Worm (Caenorhabditis elegans) whole organism, midembryonic: Measurements from ENCODE around the gene srd-17.
"Not testable (repeated sequence)": the region's sequence is repeated elsewhere in the genome, so short reads cannot be mapped to it uniquely, and the experiment has no call there.

Experiments
- T22C8.4 ChIP-seq: fragments of 200-800 bp; sonication (Bioruptor generic); IDR thresholded peaks from 2 replicates; pipeline ENCODE4 v1.3.6; 2022; ENCODE audit warnings: missing genetic modification characterization, missing compliant biosample characterization
- cog-1 ChIP-seq: sonication (generic microtip); optimal IDR thresholded peaks from 2 replicates; lab custom pipeline; 2016; ENCODE audit warnings: missing genetic modification characterization, missing compliant biosample characterization
- flt-1 ChIP-seq: fragments of 200-800 bp; sonication (Bioruptor generic); IDR thresholded peaks from 2 replicates; pipeline ENCODE4 v1.3.6; 2022; ENCODE audit warnings: missing genetic modification characterization, missing compliant biosample characterization
- klf-2 ChIP-seq: fragments of 200-800 bp; sonication (Bioruptor generic); conservative IDR thresholded peaks from 2 replicates; pipeline ENCODE4 v1.3.6; 2022; ENCODE audit warnings: missing genetic modification reagents, missing genetic modification characterization, missing compliant biosample characterization
- med-1 ChIP-seq: sonication (generic microtip); optimal IDR thresholded peaks from 2 replicates; lab custom pipeline; 2017; ENCODE audit warnings: missing genetic modification characterization, mild to moderate bottlenecking, missing compliant biosample characterization, antibody characterized with exemption, missing genetic modification reagents; ENCODE audit not compliant: insufficient read depth
- ref-1 ChIP-seq: fragments of 200-800 bp; sonication (Bioruptor generic); conservative IDR thresholded peaks from 2 replicates; pipeline ENCODE4 v1.3.6; 2022; ENCODE audit warnings: missing genetic modification reagents, missing genetic modification characterization, missing compliant biosample characterization
- tab-1 ChIP-seq: fragments of 200-800 bp; sonication (Bioruptor generic); IDR thresholded peaks from 2 replicates; pipeline ENCODE4 v1.3.6; 2022; ENCODE audit warnings: missing genetic modification characterization, missing compliant biosample characterization
- ztf-23 ChIP-seq: fragments of 200-800 bp; sonication (Bioruptor generic); IDR thresholded peaks from 2 replicates; pipeline ENCODE4 v1.3.6; 2022; ENCODE audit warnings: missing genetic modification reagents, missing genetic modification characterization, missing compliant biosample characterization
- ztf-29 ChIP-seq: fragments of 200-800 bp; sonication (Bioruptor generic); IDR thresholded peaks from 2 replicates; pipeline ENCODE4 v1.3.6; 2022; ENCODE audit warnings: missing genetic modification reagents, missing genetic modification characterization, missing compliant biosample characterization

- TF ChIP-seq ref-1 (GFP tag; lab: Robert Waterston, UW); klf-2 (GFP tag; lab: Robert Waterston, UW); T22C8.4 (GFP tag; lab: Robert Waterston, UW); cog-1 (tag; lab: Kevin White, UChicago); ztf-29 (GFP tag; lab: Robert Waterston, UW); flt-1 (GFP tag; lab: Robert Waterston, UW); ztf-23 (GFP tag; lab: Robert Waterston, UW); tab-1 (GFP tag; lab: Robert Waterston, UW); med-1 (GFP tag; lab: Kevin White, UChicago): not testable (repeated sequence)
These were observed 11.0 kb upstream of the srd-17 start, which contains the start of gene Y2H9A.6 for ce11 chrV:13443535-13443934.
